Worm (Caenorhabditis elegans) whole organism, early embryonic: ENCODE measurements around the gene F58H1.5.

Source experiments
- aly-1 ChIP-seq: sonication (generic microtip); optimal IDR thresholded peaks from 2 replicates; lab custom pipeline; 2016; ENCODE audit warnings: missing genetic modification characterization, missing compliant biosample characterization
- ama-1 ChIP-seq: fragments of 150-350 bp; optimal IDR thresholded peaks from 2 replicates; lab custom pipeline; 2014
- ceh-36 ChIP-seq: sonication (generic microtip); optimal IDR thresholded peaks from 2 replicates; lab custom pipeline; 2016; ENCODE audit warnings: missing genetic modification characterization, inconsistent platforms, missing compliant biosample characterization
- ets-7 ChIP-seq: sonication (generic microtip); optimal IDR thresholded peaks from 2 replicates; lab custom pipeline; 2016; ENCODE audit warnings: missing genotype, missing genetic modification characterization, missing compliant biosample characterization
- flt-1 ChIP-seq: fragments of 200-800 bp; sonication (Bioruptor generic); IDR thresholded peaks from 2 replicates; pipeline ENCODE4 v1.3.6; 2022; ENCODE audit warnings: missing genetic modification characterization, missing compliant biosample characterization
- hmbx-1 ChIP-seq: sonication (generic microtip); optimal IDR thresholded peaks from 2 replicates; lab custom pipeline; 2016; ENCODE audit warnings: mild to moderate bottlenecking, missing genetic modification characterization, missing compliant biosample characterization
- pes-1 ChIP-seq: fragments of 200-800 bp; sonication (Bioruptor generic); IDR thresholded peaks from 2 replicates; pipeline ENCODE4 v1.3.6; 2022; ENCODE audit warnings: missing genetic modification reagents, missing genetic modification characterization, missing compliant biosample characterization
- tbx-11 ChIP-seq: fragments of 200-800 bp; sonication (Bioruptor generic); IDR thresholded peaks from 2 replicates; pipeline ENCODE4 v1.3.6; 2022; ENCODE audit warnings: missing genetic modification characterization, missing compliant biosample characterization

- no peak for TF ChIP-seq ama-1 (lab: Kevin White, UChicago)
- no peak for TF ChIP-seq aly-1 (tag; lab: Kevin White, UChicago)
- no peak for TF ChIP-seq flt-1 (GFP tag; lab: Robert Waterston, UW)
- TF ChIP-seq ets-7 (tag; lab: Kevin White, UChicago): no peak
- TF ChIP-seq pes-1 (GFP tag; lab: Robert Waterston, UW): no peak
- TF ChIP-seq hmbx-1 (tag; lab: Kevin White, UChicago): no peak
- no peak for TF ChIP-seq tbx-11 (GFP tag; lab: Robert Waterston, UW)
- no peak for TF ChIP-seq ceh-36
Observed at ce11 chrV:11937710-11938109, 20.5 kb upstream of the F58H1.5 start, which contains the start of gene gpla-1.
